Fruit fly (Drosophila melanogaster) whole organism, prepupa: ENCODE measurements around the gene CG15635.

ENCODE experiments used
- CG10631 ChIP-seq: fragments of 200-800 bp; sonication (Bioruptor generic); optimal IDR thresholded peaks from 2 replicates; lab custom pipeline; 2016; ENCODE audit warnings: missing biosample characterization, missing genetic modification characterization
- CG10669 ChIP-seq: fragments of 200-800 bp; sonication (Bioruptor generic); optimal IDR thresholded peaks from 3 replicates; lab custom pipeline; 2018; ENCODE audit warnings: missing biosample characterization, mild to moderate bottlenecking, missing genetic modification characterization, moderate library complexity
- CG11294 ChIP-seq: fragments of 200-800 bp; sonication (Bioruptor generic); IDR thresholded peaks from 2 replicates; pipeline ENCODE4 v1.3.6; 2022; ENCODE audit warnings: missing biosample characterization, missing genetic modification characterization
- CG11762 ChIP-seq: fragments of 200-800 bp; sonication (Bioruptor generic); optimal IDR thresholded peaks from 3 replicates; lab custom pipeline; 2016; ENCODE audit warnings: missing biosample characterization, missing genetic modification characterization; ENCODE audit not compliant: insufficient read depth
- CG11902 ChIP-seq: fragments of 200-800 bp; sonication (Bioruptor generic); optimal IDR thresholded peaks from 3 replicates; lab custom pipeline; 2016; ENCODE audit warnings: missing biosample characterization, missing genetic modification characterization
- CG15336 ChIP-seq: fragments of 200-800 bp; sonication (Bioruptor generic); IDR thresholded peaks from 2 replicates; pipeline ENCODE4 v1.3.6; 2022; ENCODE audit warnings: missing biosample characterization, missing genetic modification characterization
- CG1621 ChIP-seq: fragments of 200-800 bp; sonication (Bioruptor generic); optimal IDR thresholded peaks from 3 replicates; lab custom pipeline; 2018; ENCODE audit warnings: missing biosample characterization, mild to moderate bottlenecking, missing genetic modification characterization
- CG16779 ChIP-seq: fragments of 200-800 bp; sonication (Bioruptor generic); optimal IDR thresholded peaks from 3 replicates; lab custom pipeline; 2017; ENCODE audit warnings: missing biosample characterization, mild to moderate bottlenecking, missing genetic modification characterization
- CG3032 ChIP-seq: fragments of 200-800 bp; optimal IDR thresholded peaks from 2 replicates; lab custom pipeline; 2019; ENCODE audit warnings: missing biosample characterization, mild to moderate bottlenecking, missing genetic modification characterization, moderate library complexity
- CG32006 ChIP-seq: fragments of 200-800 bp; sonication (Bioruptor generic); optimal IDR thresholded peaks from 3 replicates; lab custom pipeline; 2017; ENCODE audit warnings: missing biosample characterization, mild to moderate bottlenecking, missing genetic modification characterization
- CG3919 ChIP-seq: fragments of 200-800 bp; sonication (Bioruptor generic); optimal IDR thresholded peaks from 3 replicates; lab custom pipeline; 2016; ENCODE audit warnings: missing biosample characterization, missing genetic modification characterization
- CG4318 ChIP-seq: fragments of 200-800 bp; sonication (Bioruptor generic); optimal IDR thresholded peaks from 3 replicates; lab custom pipeline; 2017; ENCODE audit warnings: missing biosample characterization, mild to moderate bottlenecking, missing genetic modification characterization
- CG6163 ChIP-seq: fragments of 200-800 bp; sonication (Bioruptor generic); IDR thresholded peaks from 3 replicates; pipeline ENCODE4 v1.3.6; 2022; ENCODE audit warnings: missing biosample characterization, missing genetic modification characterization
- CG6808 ChIP-seq: fragments of 200-800 bp; sonication (Bioruptor generic); optimal IDR thresholded peaks from 3 replicates; lab custom pipeline; 2017; ENCODE audit warnings: missing biosample characterization, missing genetic modification characterization, mild to moderate bottlenecking, moderate library complexity, missing genetic modification reagents
- CG6854 ChIP-seq: fragments of 200-800 bp; sonication (Bioruptor generic); optimal IDR thresholded peaks from 2 replicates; lab custom pipeline; 2017; ENCODE audit warnings: missing biosample characterization, mild to moderate bottlenecking, missing genetic modification characterization
- CG7368 ChIP-seq: fragments of 200-800 bp; sonication (Bioruptor generic); optimal IDR thresholded peaks from 3 replicates; lab custom pipeline; 2016; ENCODE audit warnings: missing biosample characterization, missing genetic modification characterization
- CG8119 ChIP-seq: fragments of 200-800 bp; sonication (Bioruptor generic); IDR thresholded peaks from 3 replicates; pipeline ENCODE4 v1.3.6; 2022; ENCODE audit warnings: missing biosample characterization, missing genetic modification characterization
- CG8319 ChIP-seq: fragments of 200-800 bp; sonication (Bioruptor generic); optimal IDR thresholded peaks from 3 replicates; lab custom pipeline; 2016; ENCODE audit warnings: missing biosample characterization, missing genetic modification characterization
- CG8632 ChIP-seq: fragments of 200-800 bp; sonication (Bioruptor generic); optimal IDR thresholded peaks from 3 replicates; lab custom pipeline; 2016; ENCODE audit warnings: missing biosample characterization, missing genetic modification characterization
- Eip75B ChIP-seq: fragments of 200-800 bp; sonication (Bioruptor generic); optimal IDR thresholded peaks from 3 replicates; lab custom pipeline; 2016; ENCODE audit warnings: missing biosample characterization, missing genetic modification characterization
- Eip78C ChIP-seq: fragments of 200-800 bp; sonication (Bioruptor generic); peaks from one replicate; lab custom pipeline; 2016; ENCODE audit warnings: missing biosample characterization, missing genetic modification characterization
- Eip93F ChIP-seq: fragments of 200-800 bp; sonication (Bioruptor generic); optimal IDR thresholded peaks from 2 replicates; lab custom pipeline; 2016; ENCODE audit warnings: missing biosample characterization, mild to moderate bottlenecking, missing genetic modification characterization
- Ets96B ChIP-seq: fragments of 200-800 bp; optimal IDR thresholded peaks from 2 replicates; lab custom pipeline; 2019; ENCODE audit warnings: missing biosample characterization, mild to moderate bottlenecking, missing genetic modification characterization, moderate library complexity
- Gug ChIP-seq: fragments of 200-800 bp; sonication (Bioruptor generic); IDR thresholded peaks from 2 replicates; pipeline ENCODE4 v1.3.6; 2022; ENCODE audit warnings: missing biosample characterization, missing genetic modification characterization
- Hr39 ChIP-seq: fragments of 200-800 bp; sonication (Bioruptor generic); optimal IDR thresholded peaks from 2 replicates; lab custom pipeline; 2016; ENCODE audit warnings: missing biosample characterization, missing genetic modification characterization
- Hr4 ChIP-seq: fragments of 200-800 bp; sonication (Bioruptor generic); optimal IDR thresholded peaks from 3 replicates; lab custom pipeline; 2016; ENCODE audit warnings: missing biosample characterization, missing genetic modification characterization
- Lpt ChIP-seq: fragments of 200-800 bp; sonication (Bioruptor generic); optimal IDR thresholded peaks from 3 replicates; lab custom pipeline; 2016; ENCODE audit warnings: missing biosample characterization, missing genetic modification characterization
- Met ChIP-seq: fragments of 200-800 bp; sonication (Bioruptor generic); optimal IDR thresholded peaks from 3 replicates; lab custom pipeline; 2016; ENCODE audit warnings: missing biosample characterization, missing genetic modification characterization
- OdsH ChIP-seq: fragments of 200-800 bp; sonication (Bioruptor generic); optimal IDR thresholded peaks from 3 replicates; lab custom pipeline; 2016; ENCODE audit warnings: missing biosample characterization, missing genetic modification characterization
- Smox ChIP-seq: fragments of 200-800 bp; sonication (Bioruptor generic); optimal IDR thresholded peaks from 3 replicates; lab custom pipeline; 2016; ENCODE audit warnings: missing biosample characterization, missing genetic modification characterization
- Sox102F ChIP-seq: fragments of 200-800 bp; sonication (Bioruptor generic); optimal IDR thresholded peaks from 2 replicates; lab custom pipeline; 2016; ENCODE audit warnings: missing biosample characterization, mild to moderate bottlenecking, missing genetic modification characterization
- Sox14 ChIP-seq: fragments of 200-800 bp; sonication (Bioruptor generic); optimal IDR thresholded peaks from 3 replicates; lab custom pipeline; 2016; ENCODE audit warnings: missing biosample characterization, missing genetic modification characterization
- achi ChIP-seq: fragments of 200-800 bp; sonication (Bioruptor generic); optimal IDR thresholded peaks from 3 replicates; lab custom pipeline; 2016; ENCODE audit warnings: missing biosample characterization, missing genetic modification characterization
- acj6 ChIP-seq: fragments of 200-800 bp; sonication (Bioruptor generic); optimal IDR thresholded peaks from 3 replicates; lab custom pipeline; 2016; ENCODE audit warnings: missing biosample characterization, missing genetic modification characterization
- cyc ChIP-seq: fragments of 200-800 bp; sonication (Bioruptor generic); optimal IDR thresholded peaks from 3 replicates; lab custom pipeline; 2016; ENCODE audit warnings: missing biosample characterization, missing genetic modification characterization
- dac ChIP-seq: fragments of 200-800 bp; sonication (Bioruptor generic); optimal IDR thresholded peaks from 2 replicates; lab custom pipeline; 2017; ENCODE audit warnings: missing biosample characterization, mild to moderate bottlenecking, missing genetic modification characterization
- dsx ChIP-seq: fragments of 200-800 bp; optimal IDR thresholded peaks from 3 replicates; lab custom pipeline; 2019; ENCODE audit warnings: missing biosample characterization, mild to moderate bottlenecking, missing genetic modification characterization, moderate library complexity; ENCODE audit not compliant: poor library complexity, severe bottlenecking
- eg ChIP-seq: fragments of 200-800 bp; sonication (Bioruptor generic); IDR thresholded peaks from 3 replicates; pipeline ENCODE4 v1.3.6; 2022; ENCODE audit warnings: missing biosample characterization, missing genetic modification characterization
- esn ChIP-seq: fragments of 200-800 bp; sonication (Bioruptor generic); optimal IDR thresholded peaks from 2 replicates; lab custom pipeline; 2016; ENCODE audit warnings: missing biosample characterization, mild to moderate bottlenecking, missing genetic modification characterization, moderate library complexity
- fd59A ChIP-seq: fragments of 200-800 bp; sonication (Bioruptor generic); optimal IDR thresholded peaks from 2 replicates; lab custom pipeline; 2017; ENCODE audit warnings: missing biosample characterization, mild to moderate bottlenecking, missing genetic modification characterization, missing genetic modification reagents
- fkh ChIP-seq: fragments of 200-800 bp; sonication (Bioruptor generic); optimal IDR thresholded peaks from 3 replicates; lab custom pipeline; 2017; ENCODE audit warnings: missing biosample characterization, mild to moderate bottlenecking, missing genetic modification characterization, moderate library complexity
- net ChIP-seq: fragments of 200-800 bp; sonication (Bioruptor generic); optimal IDR thresholded peaks from 3 replicates; lab custom pipeline; 2016; ENCODE audit warnings: missing biosample characterization, missing genetic modification characterization
- pdm3 ChIP-seq: fragments of 200-800 bp; sonication (Bioruptor generic); optimal IDR thresholded peaks from 3 replicates; lab custom pipeline; 2016; ENCODE audit warnings: missing biosample characterization, missing genetic modification characterization
- ss ChIP-seq, 2 experiments: fragments of 200-800 bp; sonication (Bioruptor generic); optimal IDR thresholded peaks; 2 replicates in 1 of 2; 3 replicates in 1 of 2; lab custom pipeline; 2017 to 2018; ENCODE audit warnings: mild to moderate bottlenecking in 2 of 2, missing biosample characterization in 2 of 2, missing genetic modification characterization in 2 of 2, moderate library complexity in 1 of 2
- svp ChIP-seq: fragments of 200-800 bp; sonication (Bioruptor generic); peaks from one replicate; lab custom pipeline; 2016; ENCODE audit warnings: missing biosample characterization, missing genetic modification characterization
- topi ChIP-seq: fragments of 200-800 bp; sonication (Bioruptor generic); optimal IDR thresholded peaks from 3 replicates; lab custom pipeline; 2016; ENCODE audit warnings: missing biosample characterization, missing genetic modification characterization
- vri ChIP-seq: fragments of 200-800 bp; sonication (Bioruptor generic); optimal IDR thresholded peaks from 3 replicates; lab custom pipeline; 2016; ENCODE audit warnings: missing biosample characterization, mild to moderate bottlenecking, missing genetic modification characterization

CG15635 gene

dm6 chr2L:4632997-4633396 is 9.8 kb upstream of the CG15635 start:
- TF ChIP-seq Hr39 (GFP tag; lab: Kevin White, UChicago) (peak; percentile 28), CG10631 (GFP tag; lab: Kevin White, UChicago) (peak; percentile 45), Hr4 (GFP tag; lab: Kevin White, UChicago) (peak; percentile 64), eg (GFP tag; lab: Robert Waterston, UW) (peak; percentile 44; the same call in 1 of the 3 replicates), CG15336 (GFP tag; lab: Robert Waterston, UW) (peak; percentile 61), achi (GFP tag; lab: Kevin White, UChicago) (peak; percentile 50), Smox (no peak), Met (no peak), Lpt (GFP tag; lab: Kevin White, UChicago) (peak; percentile 29), Eip75B (GFP tag; lab: Kevin White, UChicago) (peak; percentile 34), OdsH (GFP tag; lab: Kevin White, UChicago) (peak; percentile 19), CG6163 (GFP tag; lab: Robert Waterston, UW) (peak; percentile 55; the same call in 2 of the 3 replicates), Sox14 (peak; percentile 35), acj6 (GFP tag; lab: Kevin White, UChicago) (peak; percentile 30), CG8319 (GFP tag; lab: Kevin White, UChicago) (no peak), Eip93F (no peak), pdm3 (GFP tag; lab: Kevin White, UChicago) (peak; percentile 14), CG3919 (GFP tag; lab: Kevin White, UChicago) (peak; percentile 39), CG4318 (GFP tag; lab: Kevin White, UChicago) (peak; percentile 10), CG11762 (GFP tag; lab: Kevin White, UChicago) (no peak), CG8119 (peak; percentile 30; the same call in 1 of the 3 replicates), svp (peak; percentile 47), esn (GFP tag; lab: Kevin White, UChicago) (peak; percentile 14), Eip78C (GFP tag; lab: Kevin White, UChicago) (peak; percentile 65), CG32006 (peak; percentile 64), CG6808 (GFP tag; lab: Kevin White, UChicago) (no peak), topi (GFP tag; lab: Kevin White, UChicago) (no peak)

dm6 chr2L:4635376-4635775 is 7.4 kb upstream of the CG15635 start:
- TF ChIP-seq CG11294 (GFP tag; lab: Robert Waterston, UW) = no peak
- TF ChIP-seq Ets96B (tag; lab: Kevin White, UChicago) = no peak
- no peak for TF ChIP-seq CG3032 (tag; lab: Kevin White, UChicago)
- TF ChIP-seq CG10631 (GFP tag; lab: Kevin White, UChicago) = peak; percentile 41
- no peak for TF ChIP-seq CG11762 (GFP tag; lab: Kevin White, UChicago)
- TF ChIP-seq CG11902 (GFP tag; lab: Kevin White, UChicago) = no peak
- no peak for TF ChIP-seq CG16779 (tag; lab: Kevin White, UChicago)
- no peak for TF ChIP-seq CG8632 (GFP tag; lab: Kevin White, UChicago)
- peak; percentile 27 for TF ChIP-seq Lpt (GFP tag; lab: Kevin White, UChicago)
- peak; percentile 11 for TF ChIP-seq net (GFP tag; lab: Kevin White, UChicago)
- peak; percentile 28 for TF ChIP-seq CG3919 (GFP tag; lab: Kevin White, UChicago)
- TF ChIP-seq CG10669 (GFP tag; lab: Kevin White, UChicago) = no peak
- no peak for TF ChIP-seq CG6854 (GFP tag; lab: Kevin White, UChicago)
- no peak for TF ChIP-seq CG8319 (GFP tag; lab: Kevin White, UChicago)
- peak; percentile 22 for TF ChIP-seq Sox102F (GFP tag; lab: Kevin White, UChicago)
- TF ChIP-seq topi (GFP tag; lab: Kevin White, UChicago) = peak; percentile 13
- no peak for TF ChIP-seq CG6808 (GFP tag; lab: Kevin White, UChicago)
- no peak for TF ChIP-seq fkh
- no peak for TF ChIP-seq ss (GFP tag; optimal IDR thresholded peaks at IDR 0.05; lab: Kevin White, UChicago)
- TF ChIP-seq CG32006 = peak; percentile 64
- TF ChIP-seq CG15336 (GFP tag; lab: Robert Waterston, UW) = peak; percentile 42; the same call in 1 of the 2 replicates
- TF ChIP-seq Sox14 = peak; percentile 16
- TF ChIP-seq CG6163 (GFP tag; lab: Robert Waterston, UW) = peak; percentile 57; the same call in 2 of the 3 replicates
- no peak for TF ChIP-seq CG1621 (tag; lab: Kevin White, UChicago)
- TF ChIP-seq dsx (GFP tag; lab: Kevin White, UChicago) = no peak
- no peak for TF ChIP-seq fd59A (GFP tag; lab: Kevin White, UChicago)
- TF ChIP-seq eg (GFP tag; lab: Robert Waterston, UW) = 0 out of 3 replicates have a peak, but pooled peaks have one; percentile 22
- TF ChIP-seq cyc (GFP tag; lab: Kevin White, UChicago) = peak; percentile 10
- no peak for TF ChIP-seq Gug (GFP tag; lab: Robert Waterston, UW)
- no peak for TF ChIP-seq CG7368 (GFP tag; lab: Kevin White, UChicago)
- peak; percentile 18 for TF ChIP-seq esn (GFP tag; lab: Kevin White, UChicago)
- no peak for TF ChIP-seq dac
- peak; percentile 15 for TF ChIP-seq OdsH (GFP tag; lab: Kevin White, UChicago)
- peak; percentile 18 for TF ChIP-seq CG4318 (GFP tag; lab: Kevin White, UChicago)
- peak; percentile 45 for TF ChIP-seq Met
- TF ChIP-seq pdm3 (GFP tag; lab: Kevin White, UChicago) = no peak
- TF ChIP-seq vri = peak; percentile 16
